Worm (Caenorhabditis elegans): ENCODE measurements around the gene nhr-101.

Gene nhr-101

DNA sequence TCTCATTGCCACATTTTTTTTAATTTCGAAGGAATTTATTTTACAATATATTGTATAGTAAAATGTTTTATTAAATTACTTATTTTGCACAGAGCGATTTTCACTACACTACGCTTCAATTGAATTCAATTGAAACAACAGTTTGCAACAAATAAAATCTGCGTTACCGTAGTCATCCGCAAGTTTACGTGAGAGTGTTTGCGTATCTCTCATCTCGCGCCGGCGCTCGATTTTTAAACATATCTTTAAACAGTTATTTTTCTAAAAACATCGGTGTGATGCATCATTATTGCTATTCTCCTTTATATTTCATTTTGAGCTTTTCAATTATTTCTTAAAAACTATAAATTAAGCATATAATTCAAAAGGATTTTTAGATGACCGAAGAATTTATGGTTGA is 16.0 kb upstream of the nhr-101 start, which contains the start of gene duo-1:
duo-1 (plus strand) TSS at position 371 of the 400 bp plus-strand sequence.
- TF ChIP-seq egl-13 (tag; optimal IDR thresholded peaks at IDR 0.05) (no peak), dpl-1 (GFP tag; optimal IDR thresholded peaks at IDR 0.05) (peak in 1 of 3 experiments; percentile 5), F16B12.6 (tag; optimal IDR thresholded peaks at IDR 0.05) (peak; percentile 23), efl-1 (optimal IDR thresholded peaks at IDR 0.05) (peak in 1 of 2 experiments; percentile 57), efl-1 (GFP tag; optimal IDR thresholded peaks at IDR 0.05 in 1 of 2) (no peak)

DNA sequence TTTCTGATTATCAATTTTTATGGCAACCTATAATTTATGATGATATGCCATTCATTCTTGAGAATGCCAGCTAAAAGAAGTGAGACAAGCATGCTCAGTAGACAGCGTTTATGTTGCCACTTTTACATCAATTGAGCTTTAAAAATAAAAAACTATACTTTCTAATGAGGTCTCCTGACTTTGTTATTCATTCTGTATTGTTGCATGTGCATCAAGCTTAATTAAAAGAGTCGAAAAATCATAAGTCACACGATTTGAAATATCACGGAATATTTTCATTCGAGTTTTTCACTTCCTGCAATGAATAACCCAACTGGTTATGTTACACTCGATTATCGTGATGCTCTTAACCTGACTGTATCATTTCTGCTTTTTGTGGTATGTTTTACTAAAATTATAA is 7.6 kb upstream of the nhr-101 start, which contains the start of gene srx-86:
srx-86 (plus strand) TSS at position 301 of the 400 bp plus-strand sequence.
- TF ChIP-seq nhr-84 (tag; optimal IDR thresholded peaks at IDR 0.05) (no peak), ztf-4 (tag; optimal IDR thresholded peaks at IDR 0.05) (no peak), C34B4.2 (tag; optimal IDR thresholded peaks at IDR 0.05) (no peak), pax-3 (tag; optimal IDR thresholded peaks at IDR 0.05) (no peak), ces-1 (GFP tag; optimal IDR thresholded peaks at IDR 0.05) (no peak), hlh-17 (GFP tag; optimal IDR thresholded peaks at IDR 0.05; ENCODE audit: borderline replicate concordance) (no peak), lin-14 (GFP tag; optimal IDR thresholded peaks at IDR 0.05) (no peak), ceh-82 (tag; optimal IDR thresholded peaks at IDR 0.05) (no peak), lsy-2 (tag; optimal IDR thresholded peaks at IDR 0.05) (no peak), hlh-4 (tag; optimal IDR thresholded peaks at IDR 0.05) (no peak), sptf-1 (tag; optimal IDR thresholded peaks at IDR 0.05) (no peak), fkh-8 (tag; optimal IDR thresholded peaks at IDR 0.05) (no peak), unc-130 (tag; optimal IDR thresholded peaks at IDR 0.05) (no peak), pag-3 (tag; optimal IDR thresholded peaks at IDR 0.05; ENCODE audit: borderline replicate concordance, insufficient read depth) (no peak)

DNA sequence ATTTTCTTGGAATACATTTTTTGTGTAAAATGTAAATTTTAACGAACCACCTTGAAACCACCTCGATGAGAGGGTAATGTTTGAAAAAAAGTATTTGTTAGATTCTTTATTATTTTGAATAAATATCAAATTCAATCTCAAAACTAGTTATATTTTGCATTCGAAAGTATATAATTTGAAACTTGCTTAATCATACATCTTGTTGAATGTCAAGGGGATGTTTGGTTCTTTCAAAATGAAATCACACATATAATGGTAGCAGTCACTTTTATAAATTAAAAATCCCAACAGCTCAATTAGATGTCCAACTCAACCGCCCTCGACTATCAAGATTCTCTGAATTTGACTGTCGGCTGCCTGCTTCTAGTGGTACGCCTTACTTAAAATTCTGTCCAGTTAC is 5.7 kb upstream of the nhr-101 start, which contains the start of gene srx-87:
srx-87 (plus strand) TSS at position 301 of the 400 bp plus-strand sequence.
- TF ChIP-seq efl-1 (optimal IDR thresholded peaks at IDR 0.05) (no peak), efl-1 (GFP tag; optimal IDR thresholded peaks at IDR 0.05 in 1 of 2) (peak in 1 of 2 experiments; percentile 17), ceh-63 (GFP tag; optimal IDR thresholded peaks at IDR 0.05) (no peak), nhr-84 (tag; optimal IDR thresholded peaks at IDR 0.05) (no peak)

DNA sequence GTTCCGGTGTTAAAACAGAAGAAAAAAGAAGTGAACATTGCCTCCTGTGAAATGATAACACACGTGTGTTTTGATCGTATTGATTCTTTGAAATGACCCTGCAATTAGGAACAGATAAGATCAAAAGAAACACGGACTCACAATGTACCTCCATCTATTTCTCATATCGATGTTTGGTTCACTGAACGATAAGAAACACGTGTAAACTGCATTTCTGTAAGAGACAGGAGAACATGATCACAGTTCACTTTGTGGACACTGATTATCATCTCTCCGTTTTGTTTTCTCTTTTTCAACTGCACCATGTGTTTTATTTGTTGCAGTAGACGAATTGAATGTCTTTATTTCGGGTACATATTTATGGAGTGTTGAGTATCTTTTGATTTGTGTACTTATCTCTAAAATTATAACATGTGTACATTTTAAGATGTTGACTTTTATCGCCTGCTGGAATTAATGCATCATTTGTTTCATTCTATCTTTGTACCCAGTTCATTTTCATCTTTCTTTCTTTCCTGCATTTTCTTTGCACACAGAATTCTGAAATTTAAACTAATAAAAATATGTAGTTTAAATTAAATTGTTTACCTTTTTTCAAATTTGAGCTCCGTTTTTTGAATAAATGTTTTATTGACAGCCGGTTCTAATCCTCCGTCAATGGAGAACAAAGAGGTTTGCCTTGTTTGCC is 2.7 kb downstream of the nhr-101 start, which contains the start of the genes H12C20.7 and nhr-68:
H12C20.7 (minus strand) TSS at position 188 of the 688 bp plus-strand sequence.
nhr-68 (plus strand) TSS at position 638 of the 688 bp plus-strand sequence.
- TF ChIP-seq C34B4.2 (tag; optimal IDR thresholded peaks at IDR 0.05) (no peak), ces-1 (GFP tag; optimal IDR thresholded peaks at IDR 0.05) (no peak), aly-2 (tag; optimal IDR thresholded peaks at IDR 0.05) (no peak), nhr-85 (tag) (peak; percentile 99), elt-2 (tag; optimal IDR thresholded peaks at IDR 0.05) (peak; percentile 99), ceh-8 (GFP tag; optimal IDR thresholded peaks at IDR 0.05) (no peak), dpl-1 (GFP tag; optimal IDR thresholded peaks at IDR 0.05) (peak in 2 of 3 experiments; percentile 8 to 45), fkh-8 (tag; optimal IDR thresholded peaks at IDR 0.05) (no peak), nhr-237 (tag; optimal IDR thresholded peaks at IDR 0.05) (no peak), ama-1 (optimal IDR thresholded peaks at IDR 0.05) (peak; percentile 54), pag-3 (tag; optimal IDR thresholded peaks at IDR 0.05; ENCODE audit: borderline replicate concordance, insufficient read depth) (no peak), swsn-7 (tag; optimal IDR thresholded peaks at IDR 0.05) (peak; percentile 61), efl-1 (optimal IDR thresholded peaks at IDR 0.05) (peak; percentile 10 to 38), efl-1 (GFP tag; optimal IDR thresholded peaks at IDR 0.05 in 1 of 2) (peak in 1 of 2 experiments; percentile 94), C16A3.4 (tag; optimal IDR thresholded peaks at IDR 0.05) (peak; percentile 92), Y116A8C.19 (tag; optimal IDR thresholded peaks at IDR 0.05; ENCODE audit: borderline replicate concordance) (no peak), ztf-11 (tag; optimal IDR thresholded peaks at IDR 0.05) (no peak), ceh-90 (tag; optimal IDR thresholded peaks at IDR 0.05) (no peak), snu-23 (GFP tag; optimal IDR thresholded peaks at IDR 0.05) (peak; percentile 96), hpl-2 (GFP tag; optimal IDR thresholded peaks at IDR 0.05) (peak; percentile 46), unc-62 (GFP tag; optimal IDR thresholded peaks at IDR 0.05) (no peak), dsc-1 (tag; optimal IDR thresholded peaks at IDR 0.05) (peak; percentile 96), blmp-1 (tag; optimal IDR thresholded peaks at IDR 0.05) (peak; percentile 76), nhr-90 (tag; optimal IDR thresholded peaks at IDR 0.05; ENCODE audit: poor library complexity) (peak; percentile 97), lin-39 (tag; optimal IDR thresholded peaks at IDR 0.05) (peak; percentile 59), tbx-2 (tag; optimal IDR thresholded peaks at IDR 0.05) (peak; percentile 76), sup-37 (GFP tag; optimal IDR thresholded peaks at IDR 0.05) (no peak), snpc-4 (tag; optimal IDR thresholded peaks at IDR 0.05) (no peak), nhr-47 (tag; optimal IDR thresholded peaks at IDR 0.05) (peak; percentile 85), nhr-84 (tag; optimal IDR thresholded peaks at IDR 0.05) (no peak), fkh-4 (tag; optimal IDR thresholded peaks at IDR 0.05; ENCODE audit: borderline replicate concordance) (no peak), lir-3 (tag; optimal IDR thresholded peaks at IDR 0.05; ENCODE audit: poor library complexity) (peak; percentile 74)

Measured in whole organism, L1 larva.